Worm (Caenorhabditis elegans) whole organism, midembryonic: ENCODE measurements around the gene Y46G5A.38.

Source experiments
- T22C8.4 ChIP-seq: fragments of 200-800 bp; sonication (Bioruptor generic); IDR thresholded peaks from 2 replicates; pipeline ENCODE4 v1.3.6; 2022; ENCODE audit warnings: missing genetic modification characterization, missing compliant biosample characterization
- cog-1 ChIP-seq: sonication (generic microtip); optimal IDR thresholded peaks from 2 replicates; lab custom pipeline; 2016; ENCODE audit warnings: missing genetic modification characterization, missing compliant biosample characterization
- flt-1 ChIP-seq: fragments of 200-800 bp; sonication (Bioruptor generic); IDR thresholded peaks from 2 replicates; pipeline ENCODE4 v1.3.6; 2022; ENCODE audit warnings: missing genetic modification characterization, missing compliant biosample characterization
- klf-2 ChIP-seq: fragments of 200-800 bp; sonication (Bioruptor generic); conservative IDR thresholded peaks from 2 replicates; pipeline ENCODE4 v1.3.6; 2022; ENCODE audit warnings: missing genetic modification reagents, missing genetic modification characterization, missing compliant biosample characterization
- med-1 ChIP-seq: sonication (generic microtip); optimal IDR thresholded peaks from 2 replicates; lab custom pipeline; 2017; ENCODE audit warnings: missing genetic modification characterization, mild to moderate bottlenecking, missing compliant biosample characterization, antibody characterized with exemption, missing genetic modification reagents; ENCODE audit not compliant: insufficient read depth
- ref-1 ChIP-seq: fragments of 200-800 bp; sonication (Bioruptor generic); conservative IDR thresholded peaks from 2 replicates; pipeline ENCODE4 v1.3.6; 2022; ENCODE audit warnings: missing genetic modification reagents, missing genetic modification characterization, missing compliant biosample characterization
- ztf-23 ChIP-seq: fragments of 200-800 bp; sonication (Bioruptor generic); IDR thresholded peaks from 2 replicates; pipeline ENCODE4 v1.3.6; 2022; ENCODE audit warnings: missing genetic modification reagents, missing genetic modification characterization, missing compliant biosample characterization
- ztf-29 ChIP-seq: fragments of 200-800 bp; sonication (Bioruptor generic); IDR thresholded peaks from 2 replicates; pipeline ENCODE4 v1.3.6; 2022; ENCODE audit warnings: missing genetic modification reagents, missing genetic modification characterization, missing compliant biosample characterization

ce11 chrII:12787831-12788248, 39.0 kb upstream of the Y46G5A.38 start, which contains the start of gene alkb-7:
- TF ChIP-seq cog-1 (tag; lab: Kevin White, UChicago): no peak
- TF ChIP-seq klf-2 (GFP tag; lab: Robert Waterston, UW): no peak
- TF ChIP-seq flt-1 (GFP tag; lab: Robert Waterston, UW): no peak; the same call in 1 of the 2 replicates
- TF ChIP-seq T22C8.4 (GFP tag; lab: Robert Waterston, UW): no peak
- TF ChIP-seq ztf-29 (GFP tag; lab: Robert Waterston, UW): no peak
- no peak for TF ChIP-seq ref-1 (GFP tag; lab: Robert Waterston, UW)
- TF ChIP-seq ztf-23 (GFP tag; lab: Robert Waterston, UW): no peak
- TF ChIP-seq med-1: no peak
